Worm (Caenorhabditis elegans) whole organism, L2 larva: ENCODE measurements around the gene W05E10.5.

ENCODE experiments used
- ZK546.5 ChIP-seq: sonication (generic microtip); optimal IDR thresholded peaks from 2 replicates; lab custom pipeline; 2017; ENCODE audit warnings: missing biosample characterization, missing genetic modification characterization
- elt-1 ChIP-seq: fragments of 150-350 bp; optimal IDR thresholded peaks from 2 replicates; lab custom pipeline; 2014; ENCODE audit warnings: missing biosample characterization, missing genetic modification characterization
- gmeb-1 ChIP-seq: fragments of 150-350 bp; optimal IDR thresholded peaks from 2 replicates; lab custom pipeline; 2014; ENCODE audit warnings: missing biosample characterization, missing genetic modification characterization
- lin-11 ChIP-seq: fragments of 150-350 bp; sonication (generic microtip); optimal IDR thresholded peaks from 2 replicates; lab custom pipeline; 2014; ENCODE audit warnings: missing biosample characterization, missing genetic modification characterization, inconsistent platforms, mixed read lengths
- mab-5 ChIP-seq: fragments of 150-350 bp; optimal IDR thresholded peaks from 2 replicates; lab custom pipeline; 2014; ENCODE audit warnings: missing biosample characterization, missing genetic modification characterization
- sma-9 ChIP-seq, 2 experiments: fragments of 150-350 bp in 1 of 2; sonication (generic microtip) in 1 of 2; optimal IDR thresholded peaks; 2 replicates each; lab custom pipeline; 2014 to 2016; ENCODE audit warnings: missing genetic modification characterization in 2 of 2, mild to moderate bottlenecking in 1 of 2, missing biosample characterization in 1 of 2, missing compliant biosample characterization in 1 of 2, missing genetic modification reagents in 1 of 2, moderate library complexity in 1 of 2
- zag-1 ChIP-seq: fragments of 150-350 bp; optimal IDR thresholded peaks from 2 replicates; lab custom pipeline; 2014; ENCODE audit warnings: missing biosample characterization, missing genetic modification characterization
- ztf-11 ChIP-seq: sonication (generic microtip); optimal IDR thresholded peaks from 2 replicates; lab custom pipeline; 2017; ENCODE audit warnings: missing biosample characterization, missing genetic modification characterization

ce11 chrV:11650720-11651119 lies 44.8 kb downstream of the W05E10.5 start, which contains the start of gene zip-10:
- TF ChIP-seq ztf-11 (tag; lab: Kevin White, UChicago) (no peak), zag-1 (tag; lab: Kevin White, UChicago) (no peak), gmeb-1 (peak; percentile 6), ZK546.5 (no peak), mab-5 (tag; lab: Kevin White, UChicago) (no peak), sma-9 (GFP tag; optimal IDR thresholded peaks at IDR 0.05; lab: Kevin White, UChicago) (peak; percentile 82), sma-9 (tag; optimal IDR thresholded peaks at IDR 0.05; lab: Kevin White, UChicago) (no peak), lin-11 (no peak), elt-1 (tag; lab: Kevin White, UChicago) (no peak)
